Worm (Caenorhabditis elegans) whole organism, mixed stage, embryonic: ENCODE measurements around the gene cest-1.2.

Source experiments
- M03D4.4 ChIP-seq: sonication (generic microtip); optimal IDR thresholded peaks from 2 replicates; lab custom pipeline; 2017; ENCODE audit warnings: mild to moderate bottlenecking, missing genetic modification characterization, missing compliant biosample characterization
- bed-3 ChIP-seq: fragments of 200-800 bp; sonication (Bioruptor generic); optimal IDR thresholded peaks from 3 replicates; lab custom pipeline; 2018; ENCODE audit warnings: mild to moderate bottlenecking, missing genetic modification characterization, moderate library complexity, missing compliant biosample characterization
- blmp-1 ChIP-seq: fragments of 150-350 bp; optimal IDR thresholded peaks from 2 replicates; lab custom pipeline; 2014; ENCODE audit warnings: missing biosample characterization, missing genetic modification characterization
- ceh-39 ChIP-seq: fragments of 150-350 bp; optimal IDR thresholded peaks from 2 replicates; lab custom pipeline; 2014; ENCODE audit warnings: missing biosample characterization, missing genetic modification characterization
- ceh-43 ChIP-seq: fragments of 200-800 bp; sonication (Bioruptor generic); optimal IDR thresholded peaks from 2 replicates; lab custom pipeline; 2018; ENCODE audit warnings: mild to moderate bottlenecking, missing genetic modification characterization, moderate library complexity, missing compliant biosample characterization
- ces-1 ChIP-seq: fragments of 150-350 bp; optimal IDR thresholded peaks from 2 replicates; lab custom pipeline; 2014; ENCODE audit warnings: missing biosample characterization, missing genetic modification reagents, missing genetic modification characterization
- cnd-1 ChIP-seq: fragments of 200-800 bp; sonication (Bioruptor generic); optimal IDR thresholded peaks from 2 replicates; lab custom pipeline; 2018; ENCODE audit warnings: mild to moderate bottlenecking, missing genetic modification characterization, missing compliant biosample characterization
- drap-1 ChIP-seq: fragments of 200-800 bp; sonication (Bioruptor generic); optimal IDR thresholded peaks from 3 replicates; lab custom pipeline; 2018; ENCODE audit warnings: mild to moderate bottlenecking, missing genetic modification characterization, missing compliant biosample characterization
- elt-1 ChIP-seq: sonication (generic microtip); optimal IDR thresholded peaks from 2 replicates; lab custom pipeline; 2017; ENCODE audit warnings: missing genetic modification characterization, mild to moderate bottlenecking, missing compliant biosample characterization, antibody characterized with exemption, moderate library complexity, borderline replicate concordance; ENCODE audit not compliant: insufficient read depth
- elt-3 ChIP-seq: fragments of 150-350 bp; optimal IDR thresholded peaks from 2 replicates; lab custom pipeline; 2014; ENCODE audit warnings: missing biosample characterization, missing genetic modification characterization
- ham-2 ChIP-seq: fragments of 200-800 bp; sonication (Bioruptor generic); optimal IDR thresholded peaks from 2 replicates; lab custom pipeline; 2018; ENCODE audit warnings: mild to moderate bottlenecking, missing genetic modification characterization, missing compliant biosample characterization
- hlh-1 ChIP-seq: fragments of 150-350 bp; optimal IDR thresholded peaks from 2 replicates; lab custom pipeline; 2014; ENCODE audit warnings: missing biosample characterization, missing genetic modification reagents, missing genetic modification characterization
- lin-13 ChIP-seq: fragments of 150-350 bp; optimal IDR thresholded peaks from 2 replicates; lab custom pipeline; 2014; ENCODE audit warnings: missing biosample characterization, missing genetic modification characterization
- lin-32 ChIP-seq: fragments of 200-800 bp; sonication (Bioruptor generic); optimal IDR thresholded peaks from 2 replicates; lab custom pipeline; 2018; ENCODE audit warnings: mild to moderate bottlenecking, missing genetic modification characterization, missing compliant biosample characterization
- lsy-2 ChIP-seq: fragments of 150-350 bp; optimal IDR thresholded peaks from 2 replicates; lab custom pipeline; 2014; ENCODE audit warnings: missing biosample characterization, missing genetic modification characterization
- mab-5 ChIP-seq: fragments of 150-350 bp; optimal IDR thresholded peaks from 2 replicates; lab custom pipeline; 2014; ENCODE audit warnings: missing biosample characterization, missing genetic modification characterization
- mep-1 ChIP-seq: fragments of 150-350 bp; optimal IDR thresholded peaks from 2 replicates; lab custom pipeline; 2017; ENCODE audit warnings: missing biosample characterization, missing genetic modification reagents, missing genetic modification characterization, inconsistent platforms
- nhr-12 ChIP-seq: fragments of 150-350 bp; optimal IDR thresholded peaks from 2 replicates; lab custom pipeline; 2014; ENCODE audit warnings: missing biosample characterization, missing genetic modification characterization
- nhr-2 ChIP-seq: fragments of 150-350 bp; optimal IDR thresholded peaks from 2 replicates; lab custom pipeline; 2014; ENCODE audit warnings: missing biosample characterization, missing genetic modification characterization
- nhr-237 ChIP-seq: fragments of 150-350 bp; optimal IDR thresholded peaks from 2 replicates; lab custom pipeline; 2014; ENCODE audit warnings: missing biosample characterization, missing genetic modification characterization
- nhr-28 ChIP-seq: fragments of 150-350 bp; optimal IDR thresholded peaks from 2 replicates; lab custom pipeline; 2014; ENCODE audit warnings: missing biosample characterization, missing genetic modification characterization
- nhr-76 ChIP-seq: sonication (generic microtip); optimal IDR thresholded peaks from 2 replicates; lab custom pipeline; 2017; ENCODE audit warnings: missing biosample characterization, missing genetic modification characterization
- pha-4 ChIP-seq: fragments of 150-350 bp; optimal IDR thresholded peaks from 2 replicates; lab custom pipeline; 2018; ENCODE audit warnings: missing biosample characterization, missing genetic modification reagents, missing genetic modification characterization
- sem-2 ChIP-seq: fragments of 200-800 bp; sonication (Bioruptor generic); optimal IDR thresholded peaks from 2 replicates; lab custom pipeline; 2018; ENCODE audit warnings: mild to moderate bottlenecking, missing genetic modification characterization, missing compliant biosample characterization
- snpc-4 ChIP-seq: fragments of 150-350 bp; optimal IDR thresholded peaks from 2 replicates; lab custom pipeline; 2014; ENCODE audit warnings: missing biosample characterization, missing genetic modification characterization
- sptf-1 ChIP-seq: sonication (generic microtip); optimal IDR thresholded peaks from 2 replicates; lab custom pipeline; 2017; ENCODE audit warnings: mild to moderate bottlenecking, missing genetic modification characterization, moderate library complexity, missing compliant biosample characterization
- tbx-8 ChIP-seq: fragments of 200-800 bp; sonication (Bioruptor generic); optimal IDR thresholded peaks from 2 replicates; lab custom pipeline; 2018; ENCODE audit warnings: mild to moderate bottlenecking, missing genetic modification characterization, moderate library complexity, missing compliant biosample characterization
- unc-120 ChIP-seq: sonication (generic microtip); optimal IDR thresholded peaks from 2 replicates; lab custom pipeline; 2017; ENCODE audit warnings: missing genetic modification characterization, missing compliant biosample characterization; ENCODE audit not compliant: poor library complexity, severe bottlenecking
- unc-39 ChIP-seq: fragments of 150-350 bp; optimal IDR thresholded peaks from 2 replicates; lab custom pipeline; 2014; ENCODE audit warnings: missing biosample characterization, missing genetic modification characterization
- unc-62 ChIP-seq: fragments of 150-350 bp; optimal IDR thresholded peaks from 2 replicates; lab custom pipeline; 2014; ENCODE audit warnings: missing biosample characterization, missing genetic modification reagents, missing genetic modification characterization
- ztf-11 ChIP-seq: fragments of 150-350 bp; optimal IDR thresholded peaks from 2 replicates; lab custom pipeline; 2014; ENCODE audit warnings: missing biosample characterization, missing genetic modification characterization

The cest-1.2 gene

DNA sequence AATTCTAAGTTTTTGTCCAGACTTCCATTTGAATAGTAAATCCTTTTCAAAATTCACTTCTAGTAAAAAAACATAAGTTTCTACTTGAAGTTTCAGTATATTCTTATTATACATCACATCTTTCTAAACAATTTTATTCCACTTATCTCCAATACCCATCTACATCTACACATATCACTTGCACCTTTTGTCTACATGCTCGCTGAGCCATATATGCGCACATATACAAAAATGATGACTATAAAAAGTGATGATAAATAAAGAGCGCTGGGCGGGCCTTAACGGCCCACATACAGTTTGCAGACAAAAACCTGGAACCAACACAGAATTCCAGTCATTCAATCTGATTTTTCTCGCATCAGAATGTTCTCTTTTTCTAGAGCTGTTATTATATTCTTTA, 4.2 kb downstream of the cest-1.2 start, which contains the start of gene AH10.2:
TSS of gene AH10.2 (plus strand) at position 301 of the 400 bp plus-strand sequence.
- TF ChIP-seq lin-32 (GFP tag; lab: Kevin White, UChicago) (no peak), ceh-43 (no peak), lsy-2 (no peak), nhr-76 (tag; lab: Kevin White, UChicago) (no peak), unc-62 (GFP tag; lab: Kevin White, UChicago) (no peak), sptf-1 (tag; lab: Kevin White, UChicago) (no peak), unc-120 (tag; lab: Kevin White, UChicago) (no peak), unc-39 (tag; lab: Kevin White, UChicago) (no peak), nhr-12 (tag; lab: Kevin White, UChicago) (no peak), cnd-1 (tag; lab: Kevin White, UChicago) (no peak), mab-5 (tag; lab: Kevin White, UChicago) (no peak), hlh-1 (tag; lab: Kevin White, UChicago) (no peak), pha-4 (tag; lab: Kevin White, UChicago) (no peak), blmp-1 (tag; lab: Kevin White, UChicago) (no peak), ceh-39 (tag; lab: Kevin White, UChicago) (no peak), tbx-8 (GFP tag; lab: Kevin White, UChicago) (no peak), ces-1 (GFP tag; lab: Kevin White, UChicago) (no peak), elt-1 (tag; lab: Kevin White, UChicago) (no peak), bed-3 (GFP tag; lab: Kevin White, UChicago) (no peak)

ce11 chrV:14153615-14154014, 7.0 kb downstream of the cest-1.2 start:
- no peak for TF ChIP-seq snpc-4 (tag; lab: Kevin White, UChicago)
- no peak for TF ChIP-seq drap-1 (GFP tag; lab: Kevin White, UChicago)
- peak; percentile 67 for TF ChIP-seq unc-62 (GFP tag; lab: Kevin White, UChicago)
- TF ChIP-seq sem-2 = no peak
- peak; percentile 91 for TF ChIP-seq unc-120 (tag; lab: Kevin White, UChicago)
- no peak for TF ChIP-seq mep-1 (tag; lab: Kevin White, UChicago)
- TF ChIP-seq hlh-1 (tag; lab: Kevin White, UChicago) = peak; percentile 99

DNA sequence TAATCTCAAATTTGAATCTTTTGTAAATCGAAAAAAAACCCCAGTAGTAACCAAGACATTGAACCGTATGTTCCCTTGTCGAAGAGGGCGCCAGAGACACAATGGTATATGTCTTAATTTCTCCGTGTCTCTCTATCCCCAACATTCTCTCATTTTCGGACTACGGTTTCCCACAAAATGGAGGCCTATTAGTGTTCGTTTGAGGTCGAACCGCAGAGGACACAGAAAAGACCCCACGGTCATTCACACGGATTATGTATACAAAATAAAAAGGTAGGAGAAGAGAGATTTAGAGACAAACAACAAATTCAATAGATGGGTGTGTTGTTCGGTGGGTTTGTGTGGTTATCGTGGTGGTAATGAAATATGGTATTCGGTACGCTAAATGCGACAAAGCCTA, 9.7 kb downstream of the cest-1.2 start:
- TF ChIP-seq drap-1 (GFP tag; lab: Kevin White, UChicago) = no peak
- no peak for TF ChIP-seq lsy-2
- TF ChIP-seq nhr-2 (tag; lab: Kevin White, UChicago) = no peak
- TF ChIP-seq sem-2 = no peak
- no peak for TF ChIP-seq unc-120 (tag; lab: Kevin White, UChicago)
- TF ChIP-seq ztf-11 (tag; lab: Kevin White, UChicago) = no peak
- TF ChIP-seq ham-2 (GFP tag; lab: Kevin White, UChicago) = no peak
- no peak for TF ChIP-seq mep-1 (tag; lab: Kevin White, UChicago)
- no peak for TF ChIP-seq ceh-43
- TF ChIP-seq lin-13 (tag; lab: Kevin White, UChicago) = no peak
- TF ChIP-seq nhr-237 (tag; lab: Kevin White, UChicago) = no peak
- no peak for TF ChIP-seq unc-39 (tag; lab: Kevin White, UChicago)
- TF ChIP-seq blmp-1 (tag; lab: Kevin White, UChicago) = no peak
- TF ChIP-seq, all 35 proteins: peak for 0

DNA sequence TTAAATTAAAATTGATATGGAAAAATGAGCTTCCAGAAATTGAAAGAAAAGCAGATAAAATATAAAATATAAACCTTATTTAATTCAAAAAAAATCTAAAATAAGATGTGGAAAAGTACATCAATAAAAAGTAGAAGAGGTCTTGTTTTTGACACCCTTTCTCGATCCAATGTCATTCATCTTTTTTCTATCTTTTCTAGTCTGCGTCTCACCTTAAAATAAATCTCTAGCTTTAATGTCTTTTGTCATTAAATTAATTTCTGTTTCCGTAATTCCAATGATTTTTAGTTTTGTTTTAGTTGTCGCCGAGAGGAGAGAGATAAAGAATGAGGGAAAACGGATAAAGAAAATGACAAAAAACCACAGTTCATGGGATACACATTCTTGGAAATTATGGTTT, 11.5 kb downstream of the cest-1.2 start:
- no peak for TF ChIP-seq nhr-28 (tag; lab: Kevin White, UChicago)

- TF ChIP-seq nhr-2 (tag; lab: Kevin White, UChicago) = no peak
- TF ChIP-seq bed-3 (GFP tag; lab: Kevin White, UChicago) = no peak
- TF ChIP-seq ham-2 (GFP tag; lab: Kevin White, UChicago) = no peak
- no peak for TF ChIP-seq M03D4.4 (tag; lab: Kevin White, UChicago)
- TF ChIP-seq blmp-1 (tag; lab: Kevin White, UChicago) = no peak
- TF ChIP-seq mab-5 (tag; lab: Kevin White, UChicago) = no peak
- no peak for TF ChIP-seq unc-62 (GFP tag; lab: Kevin White, UChicago)
- TF ChIP-seq elt-3 (tag; lab: Kevin White, UChicago) = no peak
- no peak for TF ChIP-seq drap-1 (GFP tag; lab: Kevin White, UChicago)
- TF ChIP-seq lsy-2 = no peak
- no peak for TF ChIP-seq snpc-4 (tag; lab: Kevin White, UChicago)
- no peak for TF ChIP-seq unc-39 (tag; lab: Kevin White, UChicago)
- TF ChIP-seq lin-32 (GFP tag; lab: Kevin White, UChicago) = no peak
- no peak for TF ChIP-seq mep-1 (tag; lab: Kevin White, UChicago)
- TF ChIP-seq nhr-237 (tag; lab: Kevin White, UChicago) = no peak
Measured at ce11 chrV:14147114-14147513, 13.5 kb downstream of the cest-1.2 start.
